Fruit fly (Drosophila melanogaster): ENCODE data around the gene stumps.

dm6 chr3R:14575718-14576187 is 1.3 kb upstream of the stumps start, which contains the start of gene CG7987:
- TF ChIP-seq esn (GFP tag; optimal IDR thresholded peaks at IDR 0.05) (no peak), pdm3 (GFP tag; optimal IDR thresholded peaks at IDR 0.05) (no peak)

Data from whole organism, prepupa.